Worm (Caenorhabditis elegans) whole organism, mixed stage, embryonic: ENCODE results near the gene tmed-4.

ENCODE experiments used
- bed-3 ChIP-seq: fragments of 200-800 bp; sonication (Bioruptor generic); optimal IDR thresholded peaks from 3 replicates; lab custom pipeline; 2018; ENCODE audit warnings: mild to moderate bottlenecking, missing genetic modification characterization, moderate library complexity, missing compliant biosample characterization
- blmp-1 ChIP-seq: fragments of 150-350 bp; optimal IDR thresholded peaks from 2 replicates; lab custom pipeline; 2014; ENCODE audit warnings: missing biosample characterization, missing genetic modification characterization
- cnd-1 ChIP-seq: fragments of 200-800 bp; sonication (Bioruptor generic); optimal IDR thresholded peaks from 2 replicates; lab custom pipeline; 2018; ENCODE audit warnings: mild to moderate bottlenecking, missing genetic modification characterization, missing compliant biosample characterization
- drap-1 ChIP-seq: fragments of 200-800 bp; sonication (Bioruptor generic); optimal IDR thresholded peaks from 3 replicates; lab custom pipeline; 2018; ENCODE audit warnings: mild to moderate bottlenecking, missing genetic modification characterization, missing compliant biosample characterization
- lin-13 ChIP-seq: fragments of 150-350 bp; optimal IDR thresholded peaks from 2 replicates; lab custom pipeline; 2014; ENCODE audit warnings: missing biosample characterization, missing genetic modification characterization
- nhr-237 ChIP-seq: fragments of 150-350 bp; optimal IDR thresholded peaks from 2 replicates; lab custom pipeline; 2014; ENCODE audit warnings: missing biosample characterization, missing genetic modification characterization
- nhr-76 ChIP-seq: sonication (generic microtip); optimal IDR thresholded peaks from 2 replicates; lab custom pipeline; 2017; ENCODE audit warnings: missing biosample characterization, missing genetic modification characterization
- sem-2 ChIP-seq: fragments of 200-800 bp; sonication (Bioruptor generic); optimal IDR thresholded peaks from 2 replicates; lab custom pipeline; 2018; ENCODE audit warnings: mild to moderate bottlenecking, missing genetic modification characterization, missing compliant biosample characterization
- unc-62 ChIP-seq: fragments of 150-350 bp; optimal IDR thresholded peaks from 2 replicates; lab custom pipeline; 2014; ENCODE audit warnings: missing biosample characterization, missing genetic modification reagents, missing genetic modification characterization
- ztf-11 ChIP-seq: fragments of 150-350 bp; optimal IDR thresholded peaks from 2 replicates; lab custom pipeline; 2014; ENCODE audit warnings: missing biosample characterization, missing genetic modification characterization

DNA sequence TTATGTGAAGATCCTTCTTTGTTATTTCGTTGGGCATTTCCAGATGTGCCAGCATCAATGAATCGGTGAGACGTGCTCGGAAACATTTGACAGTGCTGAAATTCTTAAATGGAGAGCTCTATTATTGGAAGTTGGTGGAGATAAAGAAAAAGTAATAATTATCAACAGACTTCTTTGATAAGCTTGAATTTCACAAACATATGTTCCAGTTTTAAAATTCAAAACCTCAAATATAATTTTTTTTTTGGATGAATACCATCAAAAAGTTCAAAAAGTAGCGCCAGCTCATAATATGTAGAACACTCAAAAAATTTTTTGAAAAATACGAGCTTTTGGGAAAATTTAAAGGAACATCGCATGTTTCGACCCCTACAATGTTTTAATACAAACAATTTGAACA lies 45.2 kb upstream of the tmed-4 start, which contains the start of gene Y60A3A.25:
- no peak for TF ChIP-seq nhr-76
- no peak for TF ChIP-seq lin-13 (tag; lab: Kevin White, UChicago)
- no peak for TF ChIP-seq ztf-11 (tag; lab: Kevin White, UChicago)
- no peak for TF ChIP-seq sem-2 (GFP tag; lab: Kevin White, UChicago)
- TF ChIP-seq blmp-1, result no peak
- TF ChIP-seq unc-62, result no peak
- TF ChIP-seq drap-1 (GFP tag; lab: Kevin White, UChicago), result no peak
- TF ChIP-seq cnd-1 (tag; lab: Kevin White, UChicago), result no peak
- TF ChIP-seq bed-3, result no peak
- no peak for TF ChIP-seq nhr-237
